Worm (Caenorhabditis elegans) whole organism, L4 larva: ENCODE measurements around the gene ceh-76.

Experiments used
- F26F4.8 ChIP-seq: fragments of 200-800 bp; sonication (Bioruptor generic); conservative IDR thresholded peaks from 2 replicates; pipeline ENCODE4 v1.3.6; 2022; ENCODE audit warnings: missing genetic modification characterization, missing compliant biosample characterization
- F49E8.2 ChIP-seq: sonication (generic microtip); optimal IDR thresholded peaks from 2 replicates; lab custom pipeline; 2016; ENCODE audit warnings: missing compliant biosample characterization, mild to moderate bottlenecking, missing genetic modification characterization, borderline replicate concordance
- Y48G9A.11 ChIP-seq: fragments of 200-800 bp; sonication (Bioruptor generic); IDR thresholded peaks from 2 replicates; pipeline ENCODE4 v1.3.6; 2022; ENCODE audit warnings: missing genetic modification reagents, missing genetic modification characterization, missing compliant biosample characterization
- aha-1 ChIP-seq: fragments of 150-350 bp; peaks from one replicate; lab custom pipeline; 2014; ENCODE audit warnings: missing biosample characterization, missing genetic modification characterization
- ama-1 ChIP-seq: fragments of 150-350 bp; optimal IDR thresholded peaks from 2 replicates; lab custom pipeline; 2014; ENCODE audit warnings: inconsistent platforms, mixed read lengths
- arid-1 ChIP-seq: fragments of 200-800 bp; sonication (Bioruptor generic); conservative IDR thresholded peaks from 2 replicates; pipeline ENCODE4 v1.3.6; 2022; ENCODE audit warnings: missing genetic modification reagents, missing genetic modification characterization, missing compliant biosample characterization
- ceh-44 ChIP-seq: fragments of 200-800 bp; sonication (Bioruptor generic); IDR thresholded peaks from 2 replicates; pipeline ENCODE4 v1.3.6; 2022; ENCODE audit warnings: missing genetic modification reagents, missing genetic modification characterization, missing compliant biosample characterization
- ces-1 ChIP-seq: fragments of 150-350 bp; sonication (generic microtip); optimal IDR thresholded peaks from 4 replicates; lab custom pipeline; 2014; ENCODE audit warnings: missing biosample characterization, missing genetic modification reagents, missing genetic modification characterization
- daf-12 ChIP-seq: fragments of 150-350 bp; optimal IDR thresholded peaks from 2 replicates; lab custom pipeline; 2014; ENCODE audit warnings: missing biosample characterization, missing genetic modification reagents, missing genetic modification characterization
- daf-19 ChIP-seq: fragments of 200-800 bp; sonication (Bioruptor generic); conservative IDR thresholded peaks from 2 replicates; pipeline ENCODE4 v1.3.6; 2022; ENCODE audit warnings: missing genetic modification characterization, missing compliant biosample characterization
- dpl-1 ChIP-seq: fragments of 150-350 bp; optimal IDR thresholded peaks from 2 replicates; lab custom pipeline; 2014; ENCODE audit warnings: missing biosample characterization, missing genetic modification reagents, missing genetic modification characterization
- duxl-1 ChIP-seq: sonication (generic microtip); optimal IDR thresholded peaks from 2 replicates; lab custom pipeline; 2016; ENCODE audit warnings: mild to moderate bottlenecking, missing genetic modification characterization, moderate library complexity, missing compliant biosample characterization; ENCODE audit not compliant: poor library complexity
- fkh-10 ChIP-seq: fragments of 150-350 bp; optimal IDR thresholded peaks from 2 replicates; lab custom pipeline; 2014; ENCODE audit warnings: missing biosample characterization, missing genetic modification reagents, missing genetic modification characterization
- fos-1 ChIP-seq: fragments of 150-350 bp; optimal IDR thresholded peaks from 2 replicates; lab custom pipeline; 2014; ENCODE audit warnings: missing biosample characterization, missing genetic modification characterization
- hlh-11 ChIP-seq: fragments of 200-800 bp; sonication (Bioruptor generic); optimal IDR thresholded peaks from 2 replicates; lab custom pipeline; 2018; ENCODE audit warnings: mild to moderate bottlenecking, missing genetic modification characterization, missing compliant biosample characterization
- lin-38 ChIP-seq: fragments of 200-800 bp; sonication (Bioruptor generic); IDR thresholded peaks from 2 replicates; pipeline ENCODE4 v1.3.6; 2022; ENCODE audit warnings: missing genetic modification reagents, missing genetic modification characterization, missing compliant biosample characterization
- madf-5 ChIP-seq, 2 experiments: fragments of 200-800 bp; sonication (Bioruptor generic); IDR thresholded peaks; 2 replicates each; pipeline ENCODE4 v1.3.6; 2022; ENCODE audit warnings: missing compliant biosample characterization in 2 of 2, missing genetic modification characterization in 2 of 2
- mdt-29 ChIP-seq: fragments of 200-800 bp; sonication (Bioruptor generic); IDR thresholded peaks from 2 replicates; pipeline ENCODE4 v1.3.6; 2022; ENCODE audit warnings: missing genetic modification reagents, missing genetic modification characterization, missing compliant biosample characterization
- mxl-2 ChIP-seq: fragments of 200-800 bp; sonication (Bioruptor generic); conservative IDR thresholded peaks from 2 replicates; pipeline ENCODE4 v1.3.6; 2022; ENCODE audit warnings: missing genetic modification reagents, missing genetic modification characterization, missing compliant biosample characterization
- mxl-3 ChIP-seq: fragments of 200-800 bp; sonication (Bioruptor generic); optimal IDR thresholded peaks from 2 replicates; lab custom pipeline; 2018; ENCODE audit warnings: mild to moderate bottlenecking, missing genetic modification characterization, missing compliant biosample characterization
- nhr-11 ChIP-seq: fragments of 150-350 bp; optimal IDR thresholded peaks from 2 replicates; lab custom pipeline; 2014; ENCODE audit warnings: missing biosample characterization, missing genetic modification characterization
- nhr-48 ChIP-seq: sonication (generic microtip); optimal IDR thresholded peaks from 2 replicates; lab custom pipeline; 2016; ENCODE audit warnings: mild to moderate bottlenecking, missing genetic modification characterization, missing compliant biosample characterization
- nhr-77 ChIP-seq: fragments of 150-350 bp; optimal IDR thresholded peaks from 2 replicates; lab custom pipeline; 2014; ENCODE audit warnings: missing biosample characterization, missing genetic modification characterization
- pqm-1 ChIP-seq: sonication (generic microtip); optimal IDR thresholded peaks from 2 replicates; lab custom pipeline; 2017; ENCODE audit warnings: missing biosample characterization, missing genetic modification characterization
- saeg-2 ChIP-seq: fragments of 200-800 bp; sonication (Bioruptor generic); IDR thresholded peaks from 2 replicates; pipeline ENCODE4 v1.3.6; 2022; ENCODE audit warnings: missing genetic modification reagents, missing genetic modification characterization, missing compliant biosample characterization
- set-16 ChIP-seq: fragments of 200-800 bp; sonication (Bioruptor generic); IDR thresholded peaks from 2 replicates; pipeline ENCODE4 v1.3.6; 2022; ENCODE audit warnings: missing genetic modification reagents, missing genetic modification characterization, missing compliant biosample characterization
- snpc-1.2 ChIP-seq: fragments of 200-800 bp; sonication (Bioruptor generic); IDR thresholded peaks from 2 replicates; pipeline ENCODE4 v1.3.6; 2022; ENCODE audit warnings: missing genetic modification reagents, missing genetic modification characterization, missing compliant biosample characterization
- spr-3 ChIP-seq: fragments of 200-800 bp; sonication (Bioruptor generic); optimal IDR thresholded peaks from 2 replicates; lab custom pipeline; 2018; ENCODE audit warnings: mild to moderate bottlenecking, missing genetic modification characterization, missing compliant biosample characterization
- unc-62 ChIP-seq, 3 experiments: fragments of 150-350 bp in 1 of 3; sonication (generic microtip); optimal IDR thresholded peaks in 2 of 3; peaks in 1 of 3; 1 replicate in 1 of 3; 2 replicates in 2 of 3; lab custom pipeline; 2014 to 2017; ENCODE audit warnings: missing biosample characterization in 3 of 3, missing genetic modification characterization in 3 of 3, missing genetic modification reagents in 3 of 3, missing genotype in 1 of 3
- ztf-11 ChIP-seq: fragments of 150-350 bp; optimal IDR thresholded peaks from 2 replicates; lab custom pipeline; 2014; ENCODE audit warnings: missing biosample characterization, missing genetic modification characterization

Gene ceh-76

ce11 chrV:7977701-7978461 lies 16.6 kb downstream of the ceh-76 start, which contains the start of gene let-413 (continued):
- TF ChIP-seq snpc-1.2 = no peak
- TF ChIP-seq nhr-48 = no peak
- TF ChIP-seq ces-1 = no peak

- peak; percentile 94 for TF ChIP-seq aha-1 (tag; lab: Kevin White, UChicago)
- TF ChIP-seq ces-1 = no peak
- peak in 1 of 2 experiments; percentile 86 for TF ChIP-seq unc-62 (GFP tag; optimal IDR thresholded peaks at IDR 0.05 in 1 of 2; lab: Kevin White, UChicago)
- TF ChIP-seq unc-62 (tag; optimal IDR thresholded peaks at IDR 0.05; lab: Kevin White, UChicago) = no peak
- TF ChIP-seq, all 104 proteins: peak for 2
These were observed 23.1 kb downstream of the ceh-76 start for ce11 chrV:7971376-7971775.

DNA sequence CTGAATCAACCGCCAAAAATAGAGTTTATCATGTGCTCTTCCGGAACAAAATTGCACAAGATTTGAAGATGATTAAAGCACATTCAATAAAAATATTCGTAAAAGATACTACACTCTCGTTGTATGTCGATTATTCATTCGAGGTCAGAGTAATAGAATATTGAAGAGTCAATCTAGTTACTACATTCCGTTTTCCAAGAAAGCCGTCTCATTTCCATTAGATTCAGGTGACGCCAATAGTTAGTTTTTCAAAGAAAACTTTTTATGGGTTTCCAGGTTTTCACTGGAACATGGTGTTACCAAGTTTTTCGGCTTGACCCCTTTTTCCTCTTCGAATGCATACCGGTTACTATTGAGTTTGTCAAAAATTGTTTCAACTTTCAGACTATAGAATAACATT lies 24.0 kb downstream of the ceh-76 start:
- TF ChIP-seq fkh-10 (GFP tag; lab: Kevin White, UChicago) = no peak
- no peak for TF ChIP-seq ceh-44 (GFP tag; lab: Robert Waterston, UW)

ce11 chrV:7969107-7969506 lies 25.4 kb downstream of the ceh-76 start, which contains the start of gene che-7:
TSS of gene che-7 (minus strand) at chrV:7969207.
- no peak for TF ChIP-seq pqm-1 (tag; lab: Kevin White, UChicago)
- TF ChIP-seq F49E8.2 = no peak
- no peak for TF ChIP-seq mdt-29 (GFP tag; lab: Robert Waterston, UW)
- TF ChIP-seq ztf-11 (tag; lab: Kevin White, UChicago) = no peak
- no peak for TF ChIP-seq aha-1 (tag; lab: Kevin White, UChicago)
- TF ChIP-seq duxl-1 (tag; lab: Kevin White, UChicago) = no peak
- no peak for TF ChIP-seq saeg-2 (GFP tag; lab: Robert Waterston, UW)
- no peak for TF ChIP-seq mxl-2 (GFP tag; lab: Robert Waterston, UW)
- TF ChIP-seq Y48G9A.11 (GFP tag; lab: Robert Waterston, UW) = no peak
- no peak for TF ChIP-seq nhr-11 (tag; lab: Kevin White, UChicago)
- no peak for TF ChIP-seq hlh-11 (tag; lab: Kevin White, UChicago)
- no peak for TF ChIP-seq madf-5 (GFP tag; IDR thresholded peaks at IDR 0.05; lab: Robert Waterston, UW)
- no peak for TF ChIP-seq F26F4.8
- no peak for TF ChIP-seq mxl-3 (GFP tag; lab: Kevin White, UChicago)
- no peak for TF ChIP-seq arid-1 (GFP tag; lab: Robert Waterston, UW)
- TF ChIP-seq set-16 (GFP tag; lab: Robert Waterston, UW) = no peak

ce11 chrV:7964429-7964828 lies 30.0 kb downstream of the ceh-76 start:
- TF ChIP-seq fos-1 (tag; lab: Kevin White, UChicago) (no peak), Y48G9A.11 (GFP tag; lab: Robert Waterston, UW) (no peak), unc-62 (GFP tag; optimal IDR thresholded peaks at IDR 0.05 in 1 of 2; lab: Kevin White, UChicago) (peak in 1 of 2 experiments; percentile 96), unc-62 (tag; optimal IDR thresholded peaks at IDR 0.05; lab: Kevin White, UChicago) (no peak)

DNA sequence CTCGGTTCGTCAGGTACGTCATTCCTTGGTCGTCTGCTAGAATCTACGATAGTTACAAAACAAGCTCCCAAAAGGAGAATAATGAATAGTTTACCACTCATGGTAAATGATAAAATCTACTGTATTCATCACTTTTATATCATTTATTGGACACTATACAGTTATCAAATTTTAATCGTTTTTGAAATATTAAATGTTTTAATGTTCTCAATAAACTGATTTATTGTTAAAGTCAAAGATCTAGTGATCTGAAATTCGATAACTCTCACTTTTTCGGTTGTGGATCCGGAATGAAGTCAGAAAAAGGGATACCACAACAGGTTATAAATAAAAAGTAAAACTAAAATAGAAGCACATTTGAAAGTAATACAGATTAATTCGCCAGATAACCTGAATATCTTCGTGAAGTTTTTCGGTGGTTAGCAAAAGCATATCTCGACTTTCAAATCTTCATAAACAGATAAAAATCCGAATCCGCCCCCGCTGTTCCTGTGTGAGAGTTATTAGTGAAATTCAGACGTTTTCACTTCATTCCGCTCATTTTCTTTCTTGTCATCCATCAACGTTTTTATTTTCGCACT lies 35.6 kb downstream of the ceh-76 start, which contains the start of the genes clec-217 and F26D11.2:
Gene clec-217 (minus strand): TSS at position 101 of the 581 bp plus-strand sequence.
Gene F26D11.2 (plus strand): TSS at position 531 of the 581 bp plus-strand sequence.
- TF ChIP-seq nhr-77 (no peak), spr-3 (no peak), lin-38 (GFP tag; lab: Robert Waterston, UW) (no peak), dpl-1 (GFP tag; lab: Kevin White, UChicago) (no peak), aha-1 (tag; lab: Kevin White, UChicago) (no peak), daf-19 (GFP tag; lab: Robert Waterston, UW) (no peak), daf-12 (tag; lab: Kevin White, UChicago) (no peak), ama-1 (lab: Kevin White, UChicago) (no peak)
